Fruit fly (Drosophila melanogaster) whole organism, wandering third instar larva: ENCODE data around the gene Ssu72.

Experiments used
- Abd-B ChIP-seq: fragments of >200 bp; optimal IDR thresholded peaks from 2 replicates; lab custom pipeline; 2017; ENCODE audit warnings: missing biosample characterization, missing genetic modification characterization
- CG32264 ChIP-seq: fragments of 200-800 bp; sonication (Bioruptor generic); optimal IDR thresholded peaks from 2 replicates; lab custom pipeline; 2016; ENCODE audit warnings: missing biosample characterization, missing genetic modification characterization
- CG9705 ChIP-seq: fragments of 200-800 bp; sonication (Bioruptor generic); optimal IDR thresholded peaks from 2 replicates; lab custom pipeline; 2018; ENCODE audit warnings: missing biosample characterization, mild to moderate bottlenecking, missing genetic modification characterization
- CrebA ChIP-seq: fragments of 200-800 bp; sonication (Bioruptor generic); optimal IDR thresholded peaks from 2 replicates; lab custom pipeline; 2016; ENCODE audit warnings: missing biosample characterization, mild to moderate bottlenecking, missing genetic modification characterization, borderline replicate concordance
- Dfd ChIP-seq: fragments of >200 bp; optimal IDR thresholded peaks from 2 replicates; lab custom pipeline; 2017; ENCODE audit warnings: missing biosample characterization, missing genetic modification characterization
- Dif ChIP-seq: fragments of 200-275, 200-300 bp; sonication (Bioruptor generic); optimal IDR thresholded peaks from 2 replicates; lab custom pipeline; 2018; ENCODE audit warnings: missing biosample characterization, missing genetic modification characterization; ENCODE audit not compliant: partially characterized antibody
- GATAd ChIP-seq: sonication (Bioruptor generic); optimal IDR thresholded peaks from 2 replicates; lab custom pipeline; 2016; ENCODE audit warnings: missing biosample characterization, missing genetic modification characterization
- HLH106 ChIP-seq: fragments of 200-800 bp; optimal IDR thresholded peaks from 3 replicates; lab custom pipeline; 2019; ENCODE audit warnings: missing biosample characterization, mild to moderate bottlenecking, missing genetic modification characterization, moderate library complexity
- Hnf4 ChIP-seq: fragments of 200-800 bp; sonication (Bioruptor generic); optimal IDR thresholded peaks from 2 replicates; lab custom pipeline; 2016; ENCODE audit warnings: missing biosample characterization, mild to moderate bottlenecking, missing genetic modification characterization
- Hr78 ChIP-seq: fragments of >200 bp; optimal IDR thresholded peaks from 2 replicates; lab custom pipeline; 2017; ENCODE audit warnings: missing biosample characterization, missing genetic modification characterization
- Hr83 ChIP-seq: fragments of 200-300 bp; sonication (Bioruptor generic); optimal IDR thresholded peaks from 2 replicates; lab custom pipeline; 2016; ENCODE audit warnings: missing biosample characterization, mild to moderate bottlenecking, missing genetic modification characterization, moderate library complexity; ENCODE audit not compliant: poor library complexity, severe bottlenecking
- Jra ChIP-seq: sonication (Bioruptor generic); optimal IDR thresholded peaks from 2 replicates; lab custom pipeline; 2016; ENCODE audit warnings: missing biosample characterization, missing genetic modification characterization
- Mio ChIP-seq: sonication (Bioruptor generic); optimal IDR thresholded peaks from 2 replicates; lab custom pipeline; 2016; ENCODE audit warnings: missing biosample characterization, missing genetic modification characterization
- Myc ChIP-seq: fragments of >200 bp; optimal IDR thresholded peaks from 2 replicates; lab custom pipeline; 2017
- N ChIP-seq: fragments of >200 bp; optimal IDR thresholded peaks from 2 replicates; lab custom pipeline; 2018; ENCODE audit warnings: missing biosample characterization, missing external identifiers, missing genetic modification characterization
- OdsH ChIP-seq: fragments of 200-800 bp; sonication (Bioruptor generic); optimal IDR thresholded peaks from 2 replicates; lab custom pipeline; 2016; ENCODE audit warnings: missing biosample characterization, mild to moderate bottlenecking, missing genetic modification characterization
- Rel ChIP-seq, 2 experiments: fragments of 200-800 bp; sonication (Bioruptor generic) in 1 of 2; optimal IDR thresholded peaks; 2 replicates in 1 of 2; 3 replicates in 1 of 2; lab custom pipeline; 2016 to 2019; ENCODE audit warnings: mild to moderate bottlenecking in 2 of 2, missing biosample characterization in 2 of 2, missing genetic modification characterization in 2 of 2, moderate library complexity in 1 of 2
- Sp1 ChIP-seq: fragments of 200-800 bp; sonication (Bioruptor generic); optimal IDR thresholded peaks from 3 replicates; lab custom pipeline; 2019; ENCODE audit warnings: missing biosample characterization, mild to moderate bottlenecking, missing genetic modification characterization, moderate library complexity
- Vsx2 ChIP-seq: fragments of 200-300, 225-300 bp; sonication (Bioruptor generic); optimal IDR thresholded peaks from 2 replicates; lab custom pipeline; 2018; ENCODE audit warnings: missing biosample characterization, missing genetic modification characterization; ENCODE audit not compliant: partially characterized antibody
- br ChIP-seq: fragments of 200-800 bp; sonication (Bioruptor generic); optimal IDR thresholded peaks from 2 replicates; lab custom pipeline; 2016; ENCODE audit warnings: missing biosample characterization, missing genetic modification characterization
- brk ChIP-seq: fragments of 200-800 bp; sonication (Bioruptor generic); optimal IDR thresholded peaks from 2 replicates; lab custom pipeline; 2016; ENCODE audit warnings: missing biosample characterization, mild to moderate bottlenecking, missing genetic modification characterization
- dl ChIP-seq, 2 experiments: fragments of 175-275, 200-275 bp in 1 of 2; fragments of 200-275 bp in 1 of 2; sonication (Bioruptor generic); optimal IDR thresholded peaks; lab custom pipeline; 2018; ENCODE audit warnings: mild to moderate bottlenecking in 2 of 2, missing biosample characterization in 2 of 2, missing genetic modification characterization in 2 of 2, moderate library complexity in 2 of 2; ENCODE audit not compliant: partially characterized antibody in 2 of 2, insufficient read depth in 1 of 2
- dmrt93B ChIP-seq: fragments of 200-800 bp; sonication (Bioruptor generic); optimal IDR thresholded peaks from 2 replicates; lab custom pipeline; 2018; ENCODE audit warnings: missing biosample characterization, mild to moderate bottlenecking, missing genetic modification characterization
- dsf ChIP-seq: sonication (Bioruptor generic); optimal IDR thresholded peaks from 2 replicates; lab custom pipeline; 2016; ENCODE audit warnings: missing biosample characterization, missing genetic modification characterization, borderline replicate concordance
- ey ChIP-seq: fragments of 200-800 bp; sonication (Bioruptor generic); optimal IDR thresholded peaks from 2 replicates; lab custom pipeline; 2016; ENCODE audit warnings: missing biosample characterization, missing genetic modification characterization
- foxo ChIP-seq, 2 experiments: fragments of 200-800 bp; sonication (Bioruptor generic); optimal IDR thresholded peaks; 2 replicates in 1 of 2; 3 replicates in 1 of 2; lab custom pipeline; 2016 to 2017; ENCODE audit warnings: missing biosample characterization in 2 of 2, missing genetic modification characterization in 2 of 2
- fru ChIP-seq: fragments of 200-800 bp; sonication (Bioruptor generic); optimal IDR thresholded peaks from 3 replicates; lab custom pipeline; 2016; ENCODE audit warnings: missing biosample characterization, mild to moderate bottlenecking, missing genetic modification characterization
- h ChIP-seq: fragments of 200-800 bp; sonication (Bioruptor generic); optimal IDR thresholded peaks from 3 replicates; lab custom pipeline; 2016; ENCODE audit warnings: missing biosample characterization, mild to moderate bottlenecking, missing genetic modification characterization
- jim ChIP-seq: fragments of 175-275, 200-325 bp; sonication (Bioruptor generic); optimal IDR thresholded peaks from 2 replicates; lab custom pipeline; 2016; ENCODE audit warnings: missing biosample characterization, mild to moderate bottlenecking, missing genetic modification characterization
- lola ChIP-seq: fragments of >200 bp; optimal IDR thresholded peaks from 2 replicates; lab custom pipeline; 2017; ENCODE audit warnings: missing biosample characterization, missing genetic modification characterization
- pan ChIP-seq: fragments of >200 bp; optimal IDR thresholded peaks from 2 replicates; lab custom pipeline; 2017
- psq ChIP-seq: fragments of 200-800 bp; sonication (Bioruptor generic); optimal IDR thresholded peaks from 3 replicates; lab custom pipeline; 2017; ENCODE audit warnings: missing biosample characterization, mild to moderate bottlenecking, missing genetic modification characterization, moderate library complexity
- rgr ChIP-seq: fragments of 200-800 bp; sonication (Bioruptor generic); optimal IDR thresholded peaks from 3 replicates; lab custom pipeline; 2016; ENCODE audit warnings: missing biosample characterization, mild to moderate bottlenecking, missing genetic modification characterization
- sage ChIP-seq: fragments of 200-800 bp; sonication (Bioruptor generic); optimal IDR thresholded peaks from 2 replicates; lab custom pipeline; 2016; ENCODE audit warnings: missing biosample characterization, mild to moderate bottlenecking, missing genetic modification characterization
- sv ChIP-seq: fragments of 200-800 bp; sonication (Bioruptor generic); optimal IDR thresholded peaks from 3 replicates; lab custom pipeline; 2016; ENCODE audit warnings: missing biosample characterization, missing genetic modification characterization
- tai ChIP-seq: sonication (Bioruptor generic); optimal IDR thresholded peaks from 2 replicates; lab custom pipeline; 2016; ENCODE audit warnings: missing biosample characterization, missing genetic modification characterization
- usp ChIP-seq: fragments of >200 bp; optimal IDR thresholded peaks from 2 replicates; lab custom pipeline; 2017; ENCODE audit warnings: missing biosample characterization, missing genetic modification characterization
- woc ChIP-seq: sonication (Bioruptor generic); optimal IDR thresholded peaks from 2 replicates; lab custom pipeline; 2016; ENCODE audit warnings: missing biosample characterization, mild to moderate bottlenecking, missing genetic modification characterization

Ssu72 gene

DNA sequence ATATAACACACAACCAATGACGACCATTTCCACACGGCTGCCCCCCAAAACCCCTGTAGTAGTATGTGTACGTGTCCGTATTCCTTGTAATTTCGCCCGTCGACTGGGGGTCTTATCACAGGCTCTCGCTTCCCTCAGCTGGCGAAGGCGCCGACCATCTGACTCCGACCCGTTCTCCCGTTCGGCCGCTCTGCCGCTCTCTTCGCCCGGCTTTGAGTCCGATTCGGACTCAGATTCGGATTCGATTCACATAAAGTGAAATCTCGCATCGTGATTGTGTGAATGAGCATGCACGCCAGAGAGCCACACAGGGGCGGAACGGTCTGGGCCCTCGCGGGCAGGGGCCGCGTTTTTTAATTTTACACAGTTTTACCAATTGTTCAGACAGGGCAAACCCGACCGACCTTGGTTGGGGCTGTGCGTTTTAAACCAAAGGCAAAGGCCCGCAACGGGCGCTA, 1.4 kb downstream of the Ssu72 start:
- peak in 1 of 2 experiments; percentile 43 for TF ChIP-seq foxo (GFP tag; optimal IDR thresholded peaks at IDR 0.05; lab: Kevin White, UChicago)
- TF ChIP-seq woc (GFP tag; lab: Kevin White, UChicago) = peak; percentile 53
- no peak for TF ChIP-seq Rel (GFP tag; optimal IDR thresholded peaks at IDR 0.05; lab: Kevin White, UChicago)
- peak; percentile 30 for TF ChIP-seq Rel (tag; optimal IDR thresholded peaks at IDR 0.05; lab: Kevin White, UChicago)
- TF ChIP-seq lola (GFP tag; lab: Kevin White, UChicago) = no peak
- TF ChIP-seq h (GFP tag; lab: Kevin White, UChicago) = peak; percentile 32
- no peak for TF ChIP-seq CrebA
- TF ChIP-seq Sp1 (GFP tag; lab: Kevin White, UChicago) = peak; percentile 49
- peak; percentile 48 for TF ChIP-seq Dif
- no peak for TF ChIP-seq CG32264 (GFP tag; lab: Kevin White, UChicago)
- no peak for TF ChIP-seq brk
- no peak for TF ChIP-seq Vsx2 (GFP tag; lab: Kevin White, UChicago)
- TF ChIP-seq Jra (GFP tag; lab: Kevin White, UChicago) = no peak
- no peak for TF ChIP-seq dsf
- no peak for TF ChIP-seq tai (GFP tag; lab: Kevin White, UChicago)
- peak; percentile 34 for TF ChIP-seq rgr (GFP tag; lab: Kevin White, UChicago)
- TF ChIP-seq sv (GFP tag; lab: Kevin White, UChicago) = no peak
- peak; percentile 37 for TF ChIP-seq fru
- TF ChIP-seq dmrt93B (GFP tag; lab: Kevin White, UChicago) = peak; percentile 20
- TF ChIP-seq Dfd (GFP tag; lab: Kevin White, UChicago) = no peak
- TF ChIP-seq br (GFP tag; lab: Kevin White, UChicago) = peak; percentile 23
- TF ChIP-seq ey = peak; percentile 25
- TF ChIP-seq HLH106 (tag; lab: Kevin White, UChicago) = peak; percentile 48
- TF ChIP-seq N (GFP tag; lab: Kevin White, UChicago) = no peak
- peak; percentile 11 for TF ChIP-seq CG9705 (GFP tag; lab: Kevin White, UChicago)
- TF ChIP-seq, all 38 proteins: peak for 13

DNA sequence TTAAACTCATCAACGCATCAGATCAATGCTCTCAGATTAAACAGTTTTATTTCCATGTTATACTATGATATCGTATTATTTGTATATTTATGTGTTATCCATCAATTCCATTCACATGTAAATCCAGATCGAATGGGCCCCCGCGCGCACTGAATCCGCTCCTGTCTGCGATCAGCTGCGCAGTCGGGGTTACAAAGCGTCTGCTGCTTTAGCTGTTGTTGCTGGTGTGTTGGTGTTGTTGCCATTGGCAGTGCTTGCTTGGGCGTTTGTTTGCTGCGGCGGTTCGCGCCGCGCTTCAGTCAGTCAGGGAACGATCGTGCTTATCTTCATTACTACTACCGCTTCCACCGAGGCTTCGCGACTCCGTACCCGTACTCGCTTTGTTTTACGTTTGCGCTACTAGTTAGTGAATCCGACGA, 2.6 kb downstream of the Ssu72 start, which contains the start of gene Zw:
TSS of gene Zw (plus strand) at position 262 of the 419 bp plus-strand sequence.
- TF ChIP-seq CG32264 (GFP tag; lab: Kevin White, UChicago) (no peak), HLH106 (tag; lab: Kevin White, UChicago) (peak; percentile 71), psq (GFP tag; lab: Kevin White, UChicago) (peak; percentile 47), br (GFP tag; lab: Kevin White, UChicago) (peak; percentile 46), tai (GFP tag; lab: Kevin White, UChicago) (no peak), usp (GFP tag; lab: Kevin White, UChicago) (no peak), fru (peak; percentile 67), Hnf4 (peak; percentile 78), dl (GFP tag; optimal IDR thresholded peaks at IDR 0.05; lab: Kevin White, UChicago; ENCODE audit: insufficient read depth in 1 of 2, partially characterized antibody in 2 of 2) (no peak), Sp1 (GFP tag; lab: Kevin White, UChicago) (peak; percentile 51), dmrt93B (GFP tag; lab: Kevin White, UChicago) (peak; percentile 58), brk (no peak), Jra (GFP tag; lab: Kevin White, UChicago) (no peak), foxo (GFP tag; optimal IDR thresholded peaks at IDR 0.05; lab: Kevin White, UChicago) (peak in 1 of 2 experiments; percentile 71), ey (peak; percentile 72), rgr (GFP tag; lab: Kevin White, UChicago) (peak; percentile 72), CG9705 (GFP tag; lab: Kevin White, UChicago) (peak; percentile 48), sage (GFP tag; lab: Kevin White, UChicago) (no peak), Hr83 (GFP tag; lab: Kevin White, UChicago) (peak; percentile 75), CrebA (no peak), Mio (peak; percentile 33), Vsx2 (GFP tag; lab: Kevin White, UChicago) (no peak), N (GFP tag; lab: Kevin White, UChicago) (no peak), Abd-B (GFP tag; lab: Kevin White, UChicago) (no peak), Hr78 (GFP tag; lab: Kevin White, UChicago) (no peak), sv (GFP tag; lab: Kevin White, UChicago) (peak; percentile 3), Rel (GFP tag; optimal IDR thresholded peaks at IDR 0.05; lab: Kevin White, UChicago) (no peak), Rel (tag; optimal IDR thresholded peaks at IDR 0.05; lab: Kevin White, UChicago) (peak; percentile 42), dsf (no peak), woc (GFP tag; lab: Kevin White, UChicago) (peak; percentile 67), h (GFP tag; lab: Kevin White, UChicago) (peak; percentile 75), lola (GFP tag; lab: Kevin White, UChicago) (no peak), jim (no peak), pan (lab: Kevin White, UChicago) (no peak), Myc (lab: Kevin White, UChicago) (no peak), GATAd (GFP tag; lab: Kevin White, UChicago) (no peak), Dfd (GFP tag; lab: Kevin White, UChicago) (no peak), OdsH (GFP tag; lab: Kevin White, UChicago) (peak; percentile 30), Dif (no peak)
- TF ChIP-seq, all 38 proteins: peak for 18
